Comparison of ENCODE assay signal across 2 worm cellular contexts in the genomic region with DNA sequence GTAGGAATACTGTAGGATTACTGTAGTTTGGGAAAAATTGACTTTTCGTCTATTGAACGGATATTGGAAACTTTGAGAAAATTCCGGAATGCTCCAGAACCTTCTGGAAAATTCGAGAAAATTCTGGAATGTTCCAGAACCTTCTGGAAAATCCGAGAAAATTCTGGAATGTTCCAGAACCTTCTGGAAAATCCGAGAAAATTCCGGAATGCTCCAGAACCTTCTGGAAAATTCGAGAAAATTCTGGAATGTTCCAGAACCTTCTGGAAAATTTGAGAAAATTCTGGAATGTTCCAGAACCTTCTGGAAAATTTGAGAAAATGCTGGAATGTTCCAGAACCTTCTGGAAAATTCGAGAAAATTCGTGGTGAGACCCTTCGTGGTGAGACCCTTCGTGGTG.
TF ChIP-seq lines count a peak whose summit lies in the region.

No protein-coding gene starts in this region.

TF ChIP-seq in whole organism, midembryonic, 9 proteins besides CTCF, POLR2A, EP300 and RAD21:
- TF ChIP-seq flt-1 (GFP tag; IDR thresholded peaks at IDR 0.05; lab: Robert Waterston, UW): peak; percentile 65; the same call in 1 of the 2 replicates

TF ChIP-seq in whole organism, young adult, 124 proteins besides CTCF, POLR2A, EP300 and RAD21:
- TF ChIP-seq hsf-1 (GFP tag; IDR thresholded peaks at IDR 0.05; lab: Robert Waterston, UW): peak; percentile 97
- TF ChIP-seq nfyb-1 (GFP tag; IDR thresholded peaks at IDR 0.05; lab: Robert Waterston, UW): peak; percentile 43; the same call in 1 of the 2 replicates
- peak; percentile 41; the same call in 1 of the 2 replicates for TF ChIP-seq madf-6 (GFP tag; IDR thresholded peaks at IDR 0.05; lab: Robert Waterston, UW)
- peak; percentile 18; the same call in 1 of the 2 replicates for TF ChIP-seq Y53F4B.3 (GFP tag; IDR thresholded peaks at IDR 0.05; lab: Robert Waterston, UW)
- peak; percentile 75 for TF ChIP-seq dox-1 (GFP tag; IDR thresholded peaks at IDR 0.05; lab: Robert Waterston, UW)
